Worm (Caenorhabditis elegans) whole organism, young adult: ENCODE results near the gene srx-125.

Experiments used
- F49E8.2 ChIP-seq: sonication (generic microtip); optimal IDR thresholded peaks from 3 replicates; lab custom pipeline; 2017; ENCODE audit warnings: missing genetic modification characterization, mild to moderate bottlenecking, missing compliant biosample characterization, antibody characterized with exemption, moderate library complexity; ENCODE audit not compliant: insufficient read depth
- athp-1 ChIP-seq: sonication (generic microtip); optimal IDR thresholded peaks from 2 replicates; lab custom pipeline; 2017; ENCODE audit warnings: mild to moderate bottlenecking, missing genetic modification characterization, missing compliant biosample characterization
- bed-1 ChIP-seq: fragments of 200-800 bp; sonication (Bioruptor generic); IDR thresholded peaks from 2 replicates; pipeline ENCODE4 v1.3.6; 2022; ENCODE audit warnings: missing genetic modification reagents, missing genetic modification characterization, missing compliant biosample characterization
- bed-2 ChIP-seq: fragments of 200-800 bp; sonication (Bioruptor generic); IDR thresholded peaks from 2 replicates; pipeline ENCODE4 v1.3.6; 2022; ENCODE audit warnings: missing genetic modification reagents, missing genetic modification characterization, missing compliant biosample characterization
- ceh-100 ChIP-seq: fragments of 200-800 bp; sonication (Bioruptor generic); IDR thresholded peaks from 2 replicates; pipeline ENCODE4 v1.3.6; 2022; ENCODE audit warnings: missing genetic modification reagents, missing genetic modification characterization, missing compliant biosample characterization
- egrh-3 ChIP-seq: fragments of 200-800 bp; sonication (Bioruptor generic); IDR thresholded peaks from 2 replicates; pipeline ENCODE4 v1.3.6; 2022; ENCODE audit warnings: missing genetic modification reagents, missing genetic modification characterization, missing compliant biosample characterization
- hmg-20 ChIP-seq: fragments of 200-800 bp; sonication (Bioruptor generic); IDR thresholded peaks from 2 replicates; pipeline ENCODE4 v1.3.6; 2022; ENCODE audit warnings: missing genetic modification reagents, missing genetic modification characterization, missing compliant biosample characterization
- madf-10 ChIP-seq: sonication (generic microtip); optimal IDR thresholded peaks from 2 replicates; lab custom pipeline; 2016; ENCODE audit warnings: mild to moderate bottlenecking, missing genetic modification characterization, missing compliant biosample characterization
- madf-8 ChIP-seq: fragments of 200-800 bp; sonication (Bioruptor generic); conservative IDR thresholded peaks from 2 replicates; pipeline ENCODE4 v1.3.6; 2022; ENCODE audit warnings: missing genetic modification reagents, missing genetic modification characterization, missing compliant biosample characterization
- ztf-25 ChIP-seq: fragments of 200-800 bp; sonication (Bioruptor generic); IDR thresholded peaks from 2 replicates; pipeline ENCODE4 v1.3.6; 2022; ENCODE audit warnings: missing genetic modification reagents, missing genetic modification characterization, missing compliant biosample characterization

- no peak for TF ChIP-seq bed-1 (GFP tag; lab: Robert Waterston, UW)
- no peak for TF ChIP-seq ceh-100 (GFP tag; lab: Robert Waterston, UW)
- TF ChIP-seq ztf-25 (GFP tag; lab: Robert Waterston, UW): no peak
- no peak for TF ChIP-seq madf-8 (GFP tag; lab: Robert Waterston, UW)
- TF ChIP-seq egrh-3 (GFP tag; lab: Robert Waterston, UW): no peak
- TF ChIP-seq madf-10 (tag; lab: Kevin White, UChicago): no peak
- no peak for TF ChIP-seq bed-2 (GFP tag; lab: Robert Waterston, UW)
- no peak for TF ChIP-seq athp-1 (tag; lab: Kevin White, UChicago)
- TF ChIP-seq hmg-20 (GFP tag; lab: Robert Waterston, UW): no peak
- no peak for TF ChIP-seq F49E8.2 (tag; lab: Kevin White, UChicago)
These were observed 44.8 kb downstream of the srx-125 start for ce11 chrV:13411992-13412298.
